Fruit fly (Drosophila melanogaster): ENCODE results near the gene eIF2A.

dm6 chr3L:21828177-21828589 lies 3.6 kb downstream of the eIF2A start, which contains the start of gene CG32448:
- TF ChIP-seq OdsH (GFP tag; optimal IDR thresholded peaks at IDR 0.05) = peak; percentile 72
- TF ChIP-seq Sox15 (GFP tag; optimal IDR thresholded peaks at IDR 0.05) = peak; percentile 56
- TF ChIP-seq Sox102F (GFP tag; optimal IDR thresholded peaks at IDR 0.05) = no peak
- no peak for TF ChIP-seq Blimp-1 (GFP tag; optimal IDR thresholded peaks at IDR 0.05)
- no peak for TF ChIP-seq CG32006 (GFP tag; optimal IDR thresholded peaks at IDR 0.05)
- TF ChIP-seq fd85E (GFP tag; optimal IDR thresholded peaks at IDR 0.05) = no peak
- peak; percentile 61 for TF ChIP-seq CG3919 (GFP tag; optimal IDR thresholded peaks at IDR 0.05)
- TF ChIP-seq Gug (GFP tag; IDR thresholded peaks at IDR 0.05) = peak; percentile 58

Measured in whole organism, prepupa.